Worm (Caenorhabditis elegans) whole organism, late embryonic: ENCODE data around the gene B0336.13.
A peak's percentile ranks its signal among the peaks of the same experiment; 100 is the strongest.

ENCODE experiments used
- C08G9.2 ChIP-seq: sonication (generic microtip); optimal IDR thresholded peaks from 2 replicates; lab custom pipeline; 2016; ENCODE audit warnings: mild to moderate bottlenecking, missing genetic modification characterization, moderate library complexity, missing compliant biosample characterization
- C38D4.7 ChIP-seq: fragments of 200-800 bp; sonication (Bioruptor generic); optimal IDR thresholded peaks from 2 replicates; lab custom pipeline; 2018; ENCODE audit warnings: mild to moderate bottlenecking, missing genetic modification characterization, moderate library complexity, missing compliant biosample characterization
- K02D7.2 ChIP-seq: sonication (generic microtip); optimal IDR thresholded peaks from 2 replicates; lab custom pipeline; 2017; ENCODE audit warnings: mild to moderate bottlenecking, missing genetic modification characterization, missing compliant biosample characterization
- K09A11.1 ChIP-seq: sonication (generic microtip); optimal IDR thresholded peaks from 2 replicates; lab custom pipeline; 2017; ENCODE audit warnings: antibody characterized with exemption, mild to moderate bottlenecking, missing genetic modification characterization, missing compliant biosample characterization; ENCODE audit not compliant: insufficient read depth
- Y22D7AL.16 ChIP-seq: sonication (generic microtip); optimal IDR thresholded peaks from 2 replicates; lab custom pipeline; 2016; ENCODE audit warnings: missing genetic modification characterization, missing compliant biosample characterization
- ceh-14 ChIP-seq: sonication (generic microtip); optimal IDR thresholded peaks from 2 replicates; lab custom pipeline; 2016; ENCODE audit warnings: missing genotype, missing genetic modification characterization, missing compliant biosample characterization
- ceh-18 ChIP-seq: sonication (generic microtip); optimal IDR thresholded peaks from 2 replicates; lab custom pipeline; 2016; ENCODE audit warnings: missing genetic modification characterization, missing compliant biosample characterization
- ceh-19 ChIP-seq: fragments of 200-800 bp; sonication (Bioruptor generic); optimal IDR thresholded peaks from 2 replicates; lab custom pipeline; 2018; ENCODE audit warnings: mild to moderate bottlenecking, missing genetic modification characterization, missing compliant biosample characterization
- ceh-2 ChIP-seq: sonication (generic microtip); optimal IDR thresholded peaks from 2 replicates; lab custom pipeline; 2016; ENCODE audit warnings: missing genotype, missing genetic modification characterization, missing compliant biosample characterization
- ceh-22 ChIP-seq: sonication (generic microtip); optimal IDR thresholded peaks from 2 replicates; lab custom pipeline; 2017; ENCODE audit warnings: missing biosample characterization, missing genetic modification characterization
- ceh-24 ChIP-seq: sonication (generic microtip); optimal IDR thresholded peaks from 2 replicates; lab custom pipeline; 2016; ENCODE audit warnings: mild to moderate bottlenecking, missing genetic modification characterization, missing compliant biosample characterization
- ceh-30 ChIP-seq: fragments of 150-350 bp; optimal IDR thresholded peaks from 2 replicates; lab custom pipeline; 2014; ENCODE audit warnings: missing biosample characterization, missing genetic modification characterization
- ceh-31 ChIP-seq: sonication (generic microtip); optimal IDR thresholded peaks from 2 replicates; lab custom pipeline; 2016; ENCODE audit warnings: missing genetic modification characterization, missing compliant biosample characterization
- ceh-45 ChIP-seq: fragments of 200-800 bp; sonication (Bioruptor generic); IDR thresholded peaks from 2 replicates; pipeline ENCODE4 v1.3.6; 2022; ENCODE audit warnings: missing genetic modification reagents, missing genetic modification characterization, missing compliant biosample characterization
- ceh-48 ChIP-seq: sonication (generic microtip); optimal IDR thresholded peaks from 2 replicates; lab custom pipeline; 2016; ENCODE audit warnings: missing genetic modification characterization, inconsistent platforms, missing compliant biosample characterization
- elt-2 ChIP-seq: sonication (generic microtip); optimal IDR thresholded peaks from 2 replicates; lab custom pipeline; 2016; ENCODE audit warnings: missing genetic modification reagents, missing genetic modification characterization, missing compliant biosample characterization
- elt-4 ChIP-seq: sonication (generic microtip); optimal IDR thresholded peaks from 2 replicates; lab custom pipeline; 2016; ENCODE audit warnings: missing genetic modification characterization, missing compliant biosample characterization
- ets-4 ChIP-seq: sonication (generic microtip); optimal IDR thresholded peaks from 2 replicates; lab custom pipeline; 2016; ENCODE audit warnings: missing genetic modification characterization, missing compliant biosample characterization
- fkh-10 ChIP-seq: fragments of 150-350 bp; optimal IDR thresholded peaks from 2 replicates; lab custom pipeline; 2014; ENCODE audit warnings: missing biosample characterization, missing genetic modification reagents, missing genetic modification characterization
- fkh-6 ChIP-seq: sonication (generic microtip); optimal IDR thresholded peaks from 2 replicates; lab custom pipeline; 2016; ENCODE audit warnings: missing genetic modification characterization, missing compliant biosample characterization
- hlh-13 ChIP-seq: fragments of 200-800 bp; sonication (Bioruptor generic); optimal IDR thresholded peaks from 2 replicates; lab custom pipeline; 2018; ENCODE audit warnings: mild to moderate bottlenecking, missing genetic modification characterization, missing compliant biosample characterization
- hlh-30 ChIP-seq: sonication (generic microtip); optimal IDR thresholded peaks from 2 replicates; lab custom pipeline; 2017; ENCODE audit warnings: antibody characterized with exemption, missing genetic modification characterization, missing compliant biosample characterization; ENCODE audit not compliant: insufficient read depth
- hlh-6 ChIP-seq: sonication (generic microtip); optimal IDR thresholded peaks from 2 replicates; lab custom pipeline; 2016; ENCODE audit warnings: missing genotype, missing genetic modification characterization, missing compliant biosample characterization
- hlh-8 ChIP-seq: sonication (generic microtip); optimal IDR thresholded peaks from 2 replicates; lab custom pipeline; 2016; ENCODE audit warnings: missing genotype, missing genetic modification characterization, missing compliant biosample characterization
- lim-6 ChIP-seq: sonication (generic microtip); optimal IDR thresholded peaks from 2 replicates; lab custom pipeline; 2016; ENCODE audit warnings: missing genetic modification characterization, missing compliant biosample characterization
- lin-11 ChIP-seq: fragments of 200-800 bp; sonication (Bioruptor generic); optimal IDR thresholded peaks from 2 replicates; lab custom pipeline; 2018; ENCODE audit warnings: mild to moderate bottlenecking, missing genetic modification characterization, missing compliant biosample characterization
- madf-2 ChIP-seq: sonication (generic microtip); optimal IDR thresholded peaks from 2 replicates; lab custom pipeline; 2017; ENCODE audit warnings: missing genetic modification characterization, missing compliant biosample characterization
- mec-3 ChIP-seq: sonication (generic microtip); optimal IDR thresholded peaks from 2 replicates; lab custom pipeline; 2016; ENCODE audit warnings: borderline replicate concordance, missing genetic modification characterization, missing compliant biosample characterization
- nfya-1 ChIP-seq: sonication (generic microtip); optimal IDR thresholded peaks from 2 replicates; lab custom pipeline; 2017; ENCODE audit warnings: missing genetic modification characterization, mild to moderate bottlenecking, missing compliant biosample characterization, antibody characterized with exemption, moderate library complexity
- nhr-11 ChIP-seq: fragments of 150-350 bp; optimal IDR thresholded peaks from 2 replicates; lab custom pipeline; 2014; ENCODE audit warnings: missing biosample characterization, missing genetic modification characterization
- nhr-232 ChIP-seq: sonication (generic microtip); optimal IDR thresholded peaks from 2 replicates; lab custom pipeline; 2016; ENCODE audit warnings: missing genetic modification characterization, missing compliant biosample characterization
- pag-3 ChIP-seq: sonication (generic microtip); optimal IDR thresholded peaks from 2 replicates; lab custom pipeline; 2016; ENCODE audit warnings: missing compliant biosample characterization, missing genetic modification characterization, borderline replicate concordance
- pat-9 ChIP-seq: fragments of 200-800 bp; sonication (Bioruptor generic); optimal IDR thresholded peaks from 2 replicates; lab custom pipeline; 2018; ENCODE audit warnings: mild to moderate bottlenecking, missing genetic modification characterization, moderate library complexity, missing compliant biosample characterization
- pha-2 ChIP-seq: sonication (generic microtip); optimal IDR thresholded peaks from 2 replicates; lab custom pipeline; 2017; ENCODE audit warnings: mild to moderate bottlenecking, missing genetic modification characterization, missing compliant biosample characterization
- pqm-1 ChIP-seq: sonication (generic microtip); optimal IDR thresholded peaks from 2 replicates; lab custom pipeline; 2016; ENCODE audit warnings: missing genetic modification characterization, missing compliant biosample characterization
- ref-2 ChIP-seq: sonication (generic microtip); optimal IDR thresholded peaks from 2 replicates; lab custom pipeline; 2016; ENCODE audit warnings: missing genetic modification characterization, missing compliant biosample characterization
- rnt-1 ChIP-seq: sonication (generic microtip); optimal IDR thresholded peaks from 2 replicates; lab custom pipeline; 2016; ENCODE audit warnings: missing genetic modification characterization, missing compliant biosample characterization
- sdc-2 ChIP-seq: sonication (generic microtip); optimal IDR thresholded peaks from 2 replicates; lab custom pipeline; 2016; ENCODE audit warnings: missing genotype, missing genetic modification characterization, missing compliant biosample characterization
- sox-4 ChIP-seq: sonication (generic microtip); optimal IDR thresholded peaks from 2 replicates; lab custom pipeline; 2017; ENCODE audit warnings: mild to moderate bottlenecking, missing genetic modification characterization, inconsistent platforms, missing compliant biosample characterization
- tbx-2 ChIP-seq: sonication (generic microtip); optimal IDR thresholded peaks from 2 replicates; lab custom pipeline; 2016; ENCODE audit warnings: missing genetic modification characterization, missing compliant biosample characterization
- tbx-7 ChIP-seq: sonication (generic microtip); optimal IDR thresholded peaks from 2 replicates; lab custom pipeline; 2016; ENCODE audit warnings: missing genotype, missing genetic modification characterization, missing compliant biosample characterization
- unc-3 ChIP-seq, 2 experiments: fragments of 200-800 bp in 1 of 2; sonication (Bioruptor generic) in 1 of 2; sonication (generic microtip) in 1 of 2; conservative IDR thresholded peaks in 1 of 2; optimal IDR thresholded peaks in 1 of 2; 2 replicates each; pipeline versions ENCODE4 v1.3.6 to Lab custom; 2016 to 2022; ENCODE audit warnings: missing compliant biosample characterization in 2 of 2, missing genetic modification characterization in 2 of 2, missing genetic modification reagents in 1 of 2
- unc-42 ChIP-seq: sonication (generic microtip); optimal IDR thresholded peaks from 2 replicates; lab custom pipeline; 2016; ENCODE audit warnings: missing genotype, missing genetic modification characterization, missing compliant biosample characterization
- unc-55 ChIP-seq: sonication (generic microtip); optimal IDR thresholded peaks from 2 replicates; lab custom pipeline; 2017; ENCODE audit warnings: missing biosample characterization, missing genetic modification reagents, missing genetic modification characterization
- unc-86 ChIP-seq: sonication (generic microtip); optimal IDR thresholded peaks from 2 replicates; lab custom pipeline; 2016; ENCODE audit warnings: missing genetic modification characterization, missing compliant biosample characterization
- zip-5 ChIP-seq: sonication (generic microtip); optimal IDR thresholded peaks from 2 replicates; lab custom pipeline; 2016; ENCODE audit warnings: missing genetic modification characterization, missing compliant biosample characterization

The B0336.13 gene

ce11 chrIII:5720266-5721019, 26.6 kb downstream of the B0336.13 start:
- no peak for TF ChIP-seq ceh-30
- no peak for TF ChIP-seq hlh-13 (GFP tag; lab: Kevin White, UChicago)
- no peak for TF ChIP-seq pat-9
- TF ChIP-seq ceh-24 (tag; lab: Kevin White, UChicago), result no peak
- TF ChIP-seq ceh-18 (tag; lab: Kevin White, UChicago), result no peak
- TF ChIP-seq hlh-6, result no peak
- TF ChIP-seq unc-86, result no peak
- TF ChIP-seq nfya-1, result no peak
- no peak for TF ChIP-seq lin-11 (tag; lab: Kevin White, UChicago)
- no peak for TF ChIP-seq unc-3 (GFP tag; conservative IDR thresholded peaks at IDR 0.05; lab: Robert Waterston, UW)
- no peak for TF ChIP-seq unc-3 (tag; optimal IDR thresholded peaks at IDR 0.05; lab: Kevin White, UChicago)
- no peak for TF ChIP-seq Y22D7AL.16 (tag; lab: Kevin White, UChicago)
- no peak for TF ChIP-seq elt-4 (tag; lab: Kevin White, UChicago)
- TF ChIP-seq ref-2 (tag; lab: Kevin White, UChicago), result peak; percentile 42
- no peak for TF ChIP-seq fkh-6
- peak; percentile 51 for TF ChIP-seq ceh-31
- TF ChIP-seq elt-2 (tag; lab: Kevin White, UChicago), result no peak
- no peak for TF ChIP-seq sox-4
- TF ChIP-seq ceh-19, result no peak
- TF ChIP-seq ceh-14 (tag; lab: Kevin White, UChicago), result peak; percentile 44
- TF ChIP-seq tbx-2, result peak; percentile 24
- TF ChIP-seq ceh-45 (GFP tag; lab: Robert Waterston, UW), result no peak
- TF ChIP-seq unc-42, result peak; percentile 99

ce11 chrIII:5721488-5721887, 27.7 kb downstream of the B0336.13 start:
- TF ChIP-seq ceh-31 (no peak), hlh-13 (GFP tag; lab: Kevin White, UChicago) (no peak), unc-55 (GFP tag; lab: Kevin White, UChicago) (peak; percentile 72), nfya-1 (peak; percentile 3), ceh-45 (GFP tag; lab: Robert Waterston, UW) (no peak)

ce11 chrIII:5721888-5722287, 28.1 kb downstream of the B0336.13 start:
- TF ChIP-seq ceh-14 (tag; lab: Kevin White, UChicago), result peak; percentile 23
- TF ChIP-seq mec-3 (tag; lab: Kevin White, UChicago), result peak; percentile 48
- TF ChIP-seq hlh-8 (tag; lab: Kevin White, UChicago), result peak; percentile 4
- TF ChIP-seq ceh-22 (tag; lab: Kevin White, UChicago), result no peak
- peak; percentile 8 for TF ChIP-seq tbx-2
- TF ChIP-seq pqm-1 (tag; lab: Kevin White, UChicago), result peak; percentile 61
- no peak for TF ChIP-seq nhr-232 (tag; lab: Kevin White, UChicago)
- peak; percentile 10 for TF ChIP-seq unc-42
- no peak for TF ChIP-seq rnt-1 (tag; lab: Kevin White, UChicago)
- no peak for TF ChIP-seq nfya-1
- peak; percentile 87 for TF ChIP-seq elt-2 (tag; lab: Kevin White, UChicago)
- TF ChIP-seq nhr-11 (tag; lab: Kevin White, UChicago), result no peak
- TF ChIP-seq pat-9, result no peak
- peak; percentile 60 for TF ChIP-seq ceh-31
- TF ChIP-seq C08G9.2 (tag; lab: Kevin White, UChicago), result peak; percentile 85
- TF ChIP-seq pag-3 (tag; lab: Kevin White, UChicago), result no peak
- no peak for TF ChIP-seq hlh-30 (tag; lab: Kevin White, UChicago)
- TF ChIP-seq ceh-48 (tag; lab: Kevin White, UChicago), result peak; percentile 47
- TF ChIP-seq zip-5, result peak; percentile 1
- TF ChIP-seq sdc-2 (tag; lab: Kevin White, UChicago), result peak; percentile 16
- no peak for TF ChIP-seq fkh-6
- no peak for TF ChIP-seq madf-2 (tag; lab: Kevin White, UChicago)
- TF ChIP-seq K02D7.2 (tag; lab: Kevin White, UChicago), result no peak
- no peak for TF ChIP-seq ceh-45 (GFP tag; lab: Robert Waterston, UW)
- no peak for TF ChIP-seq C38D4.7 (GFP tag; lab: Kevin White, UChicago)
- no peak for TF ChIP-seq lin-11 (tag; lab: Kevin White, UChicago)
- peak; percentile 94 for TF ChIP-seq ets-4
- no peak for TF ChIP-seq ceh-24 (tag; lab: Kevin White, UChicago)
- no peak for TF ChIP-seq tbx-7 (tag; lab: Kevin White, UChicago)
- peak; percentile 22 for TF ChIP-seq pha-2
- TF ChIP-seq ceh-30, result no peak
- no peak for TF ChIP-seq K09A11.1 (tag; lab: Kevin White, UChicago)
- no peak for TF ChIP-seq ceh-2 (tag; lab: Kevin White, UChicago)
- TF ChIP-seq ref-2 (tag; lab: Kevin White, UChicago), result peak; percentile 72
- TF ChIP-seq fkh-10 (GFP tag; lab: Kevin White, UChicago), result no peak
- TF ChIP-seq lim-6 (tag; lab: Kevin White, UChicago), result no peak
